Fruit fly (Drosophila melanogaster) whole organism, wandering third instar larva: ENCODE measurements around the gene Lrch.

Experiments used
- Abd-B ChIP-seq: fragments of >200 bp; optimal IDR thresholded peaks from 2 replicates; lab custom pipeline; 2017; ENCODE audit warnings: missing biosample characterization, missing genetic modification characterization
- CG32264 ChIP-seq: fragments of 200-800 bp; sonication (Bioruptor generic); optimal IDR thresholded peaks from 2 replicates; lab custom pipeline; 2016; ENCODE audit warnings: missing biosample characterization, missing genetic modification characterization
- CG9705 ChIP-seq: fragments of 200-800 bp; sonication (Bioruptor generic); optimal IDR thresholded peaks from 2 replicates; lab custom pipeline; 2018; ENCODE audit warnings: missing biosample characterization, mild to moderate bottlenecking, missing genetic modification characterization
- CrebA ChIP-seq: fragments of 200-800 bp; sonication (Bioruptor generic); optimal IDR thresholded peaks from 2 replicates; lab custom pipeline; 2016; ENCODE audit warnings: missing biosample characterization, mild to moderate bottlenecking, missing genetic modification characterization, borderline replicate concordance
- Dfd ChIP-seq: fragments of >200 bp; optimal IDR thresholded peaks from 2 replicates; lab custom pipeline; 2017; ENCODE audit warnings: missing biosample characterization, missing genetic modification characterization
- Dif ChIP-seq: fragments of 200-275, 200-300 bp; sonication (Bioruptor generic); optimal IDR thresholded peaks from 2 replicates; lab custom pipeline; 2018; ENCODE audit warnings: missing biosample characterization, missing genetic modification characterization; ENCODE audit not compliant: partially characterized antibody
- GATAd ChIP-seq: sonication (Bioruptor generic); optimal IDR thresholded peaks from 2 replicates; lab custom pipeline; 2016; ENCODE audit warnings: missing biosample characterization, missing genetic modification characterization
- HLH106 ChIP-seq: fragments of 200-800 bp; optimal IDR thresholded peaks from 3 replicates; lab custom pipeline; 2019; ENCODE audit warnings: missing biosample characterization, mild to moderate bottlenecking, missing genetic modification characterization, moderate library complexity
- Hnf4 ChIP-seq: fragments of 200-800 bp; sonication (Bioruptor generic); optimal IDR thresholded peaks from 2 replicates; lab custom pipeline; 2016; ENCODE audit warnings: missing biosample characterization, mild to moderate bottlenecking, missing genetic modification characterization
- Hr78 ChIP-seq: fragments of >200 bp; optimal IDR thresholded peaks from 2 replicates; lab custom pipeline; 2017; ENCODE audit warnings: missing biosample characterization, missing genetic modification characterization
- Hr83 ChIP-seq: fragments of 200-300 bp; sonication (Bioruptor generic); optimal IDR thresholded peaks from 2 replicates; lab custom pipeline; 2016; ENCODE audit warnings: missing biosample characterization, mild to moderate bottlenecking, missing genetic modification characterization, moderate library complexity; ENCODE audit not compliant: poor library complexity, severe bottlenecking
- Jra ChIP-seq: sonication (Bioruptor generic); optimal IDR thresholded peaks from 2 replicates; lab custom pipeline; 2016; ENCODE audit warnings: missing biosample characterization, missing genetic modification characterization
- Mio ChIP-seq: sonication (Bioruptor generic); optimal IDR thresholded peaks from 2 replicates; lab custom pipeline; 2016; ENCODE audit warnings: missing biosample characterization, missing genetic modification characterization
- Myc ChIP-seq: fragments of >200 bp; optimal IDR thresholded peaks from 2 replicates; lab custom pipeline; 2017
- N ChIP-seq: fragments of >200 bp; optimal IDR thresholded peaks from 2 replicates; lab custom pipeline; 2018; ENCODE audit warnings: missing biosample characterization, missing external identifiers, missing genetic modification characterization
- OdsH ChIP-seq: fragments of 200-800 bp; sonication (Bioruptor generic); optimal IDR thresholded peaks from 2 replicates; lab custom pipeline; 2016; ENCODE audit warnings: missing biosample characterization, mild to moderate bottlenecking, missing genetic modification characterization
- Rel ChIP-seq, 2 experiments: fragments of 200-800 bp; sonication (Bioruptor generic) in 1 of 2; optimal IDR thresholded peaks; 2 replicates in 1 of 2; 3 replicates in 1 of 2; lab custom pipeline; 2016 to 2019; ENCODE audit warnings: mild to moderate bottlenecking in 2 of 2, missing biosample characterization in 2 of 2, missing genetic modification characterization in 2 of 2, moderate library complexity in 1 of 2
- Sp1 ChIP-seq: fragments of 200-800 bp; sonication (Bioruptor generic); optimal IDR thresholded peaks from 3 replicates; lab custom pipeline; 2019; ENCODE audit warnings: missing biosample characterization, mild to moderate bottlenecking, missing genetic modification characterization, moderate library complexity
- Vsx2 ChIP-seq: fragments of 200-300, 225-300 bp; sonication (Bioruptor generic); optimal IDR thresholded peaks from 2 replicates; lab custom pipeline; 2018; ENCODE audit warnings: missing biosample characterization, missing genetic modification characterization; ENCODE audit not compliant: partially characterized antibody
- br ChIP-seq: fragments of 200-800 bp; sonication (Bioruptor generic); optimal IDR thresholded peaks from 2 replicates; lab custom pipeline; 2016; ENCODE audit warnings: missing biosample characterization, missing genetic modification characterization
- brk ChIP-seq: fragments of 200-800 bp; sonication (Bioruptor generic); optimal IDR thresholded peaks from 2 replicates; lab custom pipeline; 2016; ENCODE audit warnings: missing biosample characterization, mild to moderate bottlenecking, missing genetic modification characterization
- dl ChIP-seq, 2 experiments: fragments of 175-275, 200-275 bp in 1 of 2; fragments of 200-275 bp in 1 of 2; sonication (Bioruptor generic); optimal IDR thresholded peaks; lab custom pipeline; 2018; ENCODE audit warnings: mild to moderate bottlenecking in 2 of 2, missing biosample characterization in 2 of 2, missing genetic modification characterization in 2 of 2, moderate library complexity in 2 of 2; ENCODE audit not compliant: partially characterized antibody in 2 of 2, insufficient read depth in 1 of 2
- dmrt93B ChIP-seq: fragments of 200-800 bp; sonication (Bioruptor generic); optimal IDR thresholded peaks from 2 replicates; lab custom pipeline; 2018; ENCODE audit warnings: missing biosample characterization, mild to moderate bottlenecking, missing genetic modification characterization
- dsf ChIP-seq: sonication (Bioruptor generic); optimal IDR thresholded peaks from 2 replicates; lab custom pipeline; 2016; ENCODE audit warnings: missing biosample characterization, missing genetic modification characterization, borderline replicate concordance
- ey ChIP-seq: fragments of 200-800 bp; sonication (Bioruptor generic); optimal IDR thresholded peaks from 2 replicates; lab custom pipeline; 2016; ENCODE audit warnings: missing biosample characterization, missing genetic modification characterization
- foxo ChIP-seq, 2 experiments: fragments of 200-800 bp; sonication (Bioruptor generic); optimal IDR thresholded peaks; 2 replicates in 1 of 2; 3 replicates in 1 of 2; lab custom pipeline; 2016 to 2017; ENCODE audit warnings: missing biosample characterization in 2 of 2, missing genetic modification characterization in 2 of 2
- fru ChIP-seq: fragments of 200-800 bp; sonication (Bioruptor generic); optimal IDR thresholded peaks from 3 replicates; lab custom pipeline; 2016; ENCODE audit warnings: missing biosample characterization, mild to moderate bottlenecking, missing genetic modification characterization
- h ChIP-seq: fragments of 200-800 bp; sonication (Bioruptor generic); optimal IDR thresholded peaks from 3 replicates; lab custom pipeline; 2016; ENCODE audit warnings: missing biosample characterization, mild to moderate bottlenecking, missing genetic modification characterization
- jim ChIP-seq: fragments of 175-275, 200-325 bp; sonication (Bioruptor generic); optimal IDR thresholded peaks from 2 replicates; lab custom pipeline; 2016; ENCODE audit warnings: missing biosample characterization, mild to moderate bottlenecking, missing genetic modification characterization
- lola ChIP-seq: fragments of >200 bp; optimal IDR thresholded peaks from 2 replicates; lab custom pipeline; 2017; ENCODE audit warnings: missing biosample characterization, missing genetic modification characterization
- pan ChIP-seq: fragments of >200 bp; optimal IDR thresholded peaks from 2 replicates; lab custom pipeline; 2017
- psq ChIP-seq: fragments of 200-800 bp; sonication (Bioruptor generic); optimal IDR thresholded peaks from 3 replicates; lab custom pipeline; 2017; ENCODE audit warnings: missing biosample characterization, mild to moderate bottlenecking, missing genetic modification characterization, moderate library complexity
- rgr ChIP-seq: fragments of 200-800 bp; sonication (Bioruptor generic); optimal IDR thresholded peaks from 3 replicates; lab custom pipeline; 2016; ENCODE audit warnings: missing biosample characterization, mild to moderate bottlenecking, missing genetic modification characterization
- sage ChIP-seq: fragments of 200-800 bp; sonication (Bioruptor generic); optimal IDR thresholded peaks from 2 replicates; lab custom pipeline; 2016; ENCODE audit warnings: missing biosample characterization, mild to moderate bottlenecking, missing genetic modification characterization
- sv ChIP-seq: fragments of 200-800 bp; sonication (Bioruptor generic); optimal IDR thresholded peaks from 3 replicates; lab custom pipeline; 2016; ENCODE audit warnings: missing biosample characterization, missing genetic modification characterization
- tai ChIP-seq: sonication (Bioruptor generic); optimal IDR thresholded peaks from 2 replicates; lab custom pipeline; 2016; ENCODE audit warnings: missing biosample characterization, missing genetic modification characterization
- usp ChIP-seq: fragments of >200 bp; optimal IDR thresholded peaks from 2 replicates; lab custom pipeline; 2017; ENCODE audit warnings: missing biosample characterization, missing genetic modification characterization
- woc ChIP-seq: sonication (Bioruptor generic); optimal IDR thresholded peaks from 2 replicates; lab custom pipeline; 2016; ENCODE audit warnings: missing biosample characterization, mild to moderate bottlenecking, missing genetic modification characterization

Gene Lrch

DNA sequence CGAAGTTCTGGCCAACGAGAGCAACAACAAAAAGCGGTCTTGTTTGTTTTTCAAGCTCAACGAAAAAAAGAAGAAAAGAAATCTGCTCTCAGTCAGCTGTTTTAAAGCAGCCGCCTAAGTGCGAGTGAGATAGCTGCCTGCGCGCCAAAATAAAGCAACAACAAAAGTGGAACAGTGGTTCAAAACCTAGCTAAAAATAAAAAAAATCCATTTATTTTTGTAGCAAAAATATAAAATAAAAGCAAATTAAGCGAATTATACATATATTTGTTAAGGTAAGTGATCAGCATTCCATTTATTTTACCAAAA, 1.3 kb upstream of the Lrch start:
- TF ChIP-seq fru (GFP tag; lab: Kevin White, UChicago) (peak; percentile 16), sage (GFP tag; lab: Kevin White, UChicago) (peak; percentile 76), OdsH (no peak), Dif (GFP tag; lab: Kevin White, UChicago) (no peak), Hnf4 (GFP tag; lab: Kevin White, UChicago) (peak; percentile 29), Abd-B (GFP tag; lab: Kevin White, UChicago) (no peak), Myc (lab: Kevin White, UChicago) (no peak), foxo (GFP tag; optimal IDR thresholded peaks at IDR 0.05; lab: Kevin White, UChicago) (peak in 1 of 2 experiments; percentile 63), sv (no peak), tai (peak; percentile 34), Jra (GFP tag; lab: Kevin White, UChicago) (no peak), CG9705 (GFP tag; lab: Kevin White, UChicago) (peak; percentile 43), Vsx2 (GFP tag; lab: Kevin White, UChicago) (no peak), Hr83 (GFP tag; lab: Kevin White, UChicago) (no peak), Dfd (GFP tag; lab: Kevin White, UChicago) (no peak), dsf (GFP tag; lab: Kevin White, UChicago) (no peak), Mio (GFP tag; lab: Kevin White, UChicago) (no peak), CG32264 (GFP tag; lab: Kevin White, UChicago) (peak; percentile 44), rgr (GFP tag; lab: Kevin White, UChicago) (no peak), brk (GFP tag; lab: Kevin White, UChicago) (peak; percentile 65), dmrt93B (GFP tag; lab: Kevin White, UChicago) (no peak), N (GFP tag; lab: Kevin White, UChicago) (no peak), ey (GFP tag; lab: Kevin White, UChicago) (no peak), lola (GFP tag; lab: Kevin White, UChicago) (no peak), Sp1 (peak; percentile 89), pan (lab: Kevin White, UChicago) (no peak), Rel (GFP tag; optimal IDR thresholded peaks at IDR 0.05; lab: Kevin White, UChicago) (peak; percentile 65), Rel (tag; optimal IDR thresholded peaks at IDR 0.05; lab: Kevin White, UChicago) (peak; percentile 45), CrebA (GFP tag; lab: Kevin White, UChicago) (peak; percentile 87), psq (no peak), HLH106 (tag; lab: Kevin White, UChicago) (peak; percentile 45), woc (peak; percentile 44), dl (GFP tag; optimal IDR thresholded peaks at IDR 0.05; lab: Kevin White, UChicago; ENCODE audit: insufficient read depth in 1 of 2, partially characterized antibody in 2 of 2) (no peak), jim (GFP tag; lab: Kevin White, UChicago) (peak; percentile 84), Hr78 (GFP tag; lab: Kevin White, UChicago) (no peak), h (GFP tag; lab: Kevin White, UChicago) (peak; percentile 8), br (GFP tag; lab: Kevin White, UChicago) (peak; percentile 26), GATAd (GFP tag; lab: Kevin White, UChicago) (no peak), usp (GFP tag; lab: Kevin White, UChicago) (no peak)
- TF ChIP-seq, all 38 proteins: peak for 16

dm6 chr2L:17384331-17385220, 661 bp upstream of the Lrch start, which contains the start of gene CLIP-190:
Gene CLIP-190 (plus strand): TSS chr2L:17384700.
- TF ChIP-seq tai (no peak), psq (no peak), dmrt93B (GFP tag; lab: Kevin White, UChicago) (no peak), foxo (GFP tag; optimal IDR thresholded peaks at IDR 0.05; lab: Kevin White, UChicago) (peak in 1 of 2 experiments; percentile 31), OdsH (no peak), CG9705 (GFP tag; lab: Kevin White, UChicago) (no peak), fru (GFP tag; lab: Kevin White, UChicago) (no peak), usp (GFP tag; lab: Kevin White, UChicago) (no peak), ey (GFP tag; lab: Kevin White, UChicago) (no peak), h (GFP tag; lab: Kevin White, UChicago) (peak; percentile 13), sage (GFP tag; lab: Kevin White, UChicago) (no peak), jim (GFP tag; lab: Kevin White, UChicago) (no peak), Sp1 (no peak), CrebA (GFP tag; lab: Kevin White, UChicago) (no peak), Rel (GFP tag; optimal IDR thresholded peaks at IDR 0.05; lab: Kevin White, UChicago) (no peak), Rel (tag; optimal IDR thresholded peaks at IDR 0.05; lab: Kevin White, UChicago) (peak; percentile 7), dsf (GFP tag; lab: Kevin White, UChicago) (no peak), Hnf4 (GFP tag; lab: Kevin White, UChicago) (no peak), Myc (lab: Kevin White, UChicago) (no peak), brk (GFP tag; lab: Kevin White, UChicago) (no peak), sv (no peak), HLH106 (tag; lab: Kevin White, UChicago) (no peak), Dfd (GFP tag; lab: Kevin White, UChicago) (no peak), N (GFP tag; lab: Kevin White, UChicago) (no peak), lola (GFP tag; lab: Kevin White, UChicago) (no peak), woc (peak; percentile 67), Vsx2 (GFP tag; lab: Kevin White, UChicago) (no peak), Mio (GFP tag; lab: Kevin White, UChicago) (no peak), pan (lab: Kevin White, UChicago) (no peak), GATAd (GFP tag; lab: Kevin White, UChicago) (peak; percentile 7), rgr (GFP tag; lab: Kevin White, UChicago) (peak; percentile 14), Hr83 (GFP tag; lab: Kevin White, UChicago) (peak; percentile 53), Abd-B (GFP tag; lab: Kevin White, UChicago) (no peak), Dif (GFP tag; lab: Kevin White, UChicago) (peak; percentile 29)
